Worm (Caenorhabditis elegans): Measurements from ENCODE around the gene rpl-20.

- TF ChIP-seq ztf-4 (tag; optimal IDR thresholded peaks at IDR 0.05) = no peak
- TF ChIP-seq snpc-4 (tag; optimal IDR thresholded peaks at IDR 0.05) = no peak
- no peak for TF ChIP-seq aly-2 (tag; optimal IDR thresholded peaks at IDR 0.05)
- no peak for TF ChIP-seq nhr-76 (tag; optimal IDR thresholded peaks at IDR 0.05)
- TF ChIP-seq ztf-11 (tag; optimal IDR thresholded peaks at IDR 0.05) = no peak
- no peak for TF ChIP-seq lin-15B (tag; optimal IDR thresholded peaks at IDR 0.05)
- TF ChIP-seq mml-1 (tag; optimal IDR thresholded peaks at IDR 0.05) = no peak
- TF ChIP-seq ama-1 (optimal IDR thresholded peaks at IDR 0.05) = no peak
- TF ChIP-seq nhr-67 (tag; optimal IDR thresholded peaks at IDR 0.05) = no peak
- TF ChIP-seq nhr-77 (tag; optimal IDR thresholded peaks at IDR 0.05) = no peak
- no peak for TF ChIP-seq elt-3 (tag; optimal IDR thresholded peaks at IDR 0.05)
These were observed 14.8 kb upstream of the rpl-20 start, which contains the start of gene npp-26 for ce11 chrIV:4764422-4764821.

All from whole organism, L3 larva.